Worm (Caenorhabditis elegans): ENCODE data around the gene C11G6.2.
A peak's percentile ranks its signal among the peaks of the same experiment; 100 is the strongest.

C11G6.2 gene

DNA sequence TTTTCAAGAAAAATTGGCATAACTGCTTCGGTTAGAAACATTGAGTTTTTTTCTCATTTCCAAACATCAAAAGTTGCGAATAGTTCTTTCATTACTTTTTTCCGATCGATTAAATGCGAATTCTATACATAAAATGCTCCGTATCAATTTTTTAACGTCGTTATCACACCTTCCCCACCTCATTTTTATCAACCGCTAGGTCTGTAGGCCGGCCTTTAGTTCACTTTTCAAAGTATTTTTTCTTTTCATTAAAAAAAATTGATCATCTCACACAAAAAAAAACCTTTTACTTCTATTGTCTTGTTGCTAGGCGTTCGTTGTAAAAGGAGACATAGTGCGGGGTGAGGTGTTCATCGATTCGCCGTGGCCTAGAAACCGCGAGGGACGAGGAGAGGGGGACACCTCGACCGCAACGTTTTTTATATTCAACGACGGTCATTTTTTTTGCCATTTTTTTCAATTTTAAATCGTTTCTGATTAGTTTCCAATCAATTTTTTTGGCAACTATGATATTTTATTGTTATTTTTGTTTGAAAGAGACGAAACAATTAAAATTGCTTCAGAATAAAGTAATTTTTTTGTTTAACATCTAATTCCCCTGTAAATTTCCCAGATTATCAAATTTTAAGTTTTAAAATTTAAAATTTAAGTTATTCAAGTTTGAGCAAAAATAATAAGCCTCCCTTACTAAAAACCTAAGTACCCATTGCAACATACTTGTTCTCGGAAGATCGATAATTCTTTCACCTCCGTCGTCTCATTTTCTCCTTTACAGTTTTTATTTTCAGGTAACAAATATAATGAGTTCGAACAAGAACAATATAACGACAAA, 47.6 kb downstream of the C11G6.2 start, which contains the start of gene sur-7:
Gene sur-7, plus strand, starts transcription at position 782 of the 832 bp plus-strand sequence.
- no peak for TF ChIP-seq cog-1 (tag; optimal IDR thresholded peaks at IDR 0.05)
- TF ChIP-seq flt-1 (GFP tag; IDR thresholded peaks at IDR 0.05), result 0 out of 2 replicates have a peak, but pooled peaks have one; percentile 17
- no peak for TF ChIP-seq med-1 (GFP tag; optimal IDR thresholded peaks at IDR 0.05; ENCODE audit: insufficient read depth)

DNA sequence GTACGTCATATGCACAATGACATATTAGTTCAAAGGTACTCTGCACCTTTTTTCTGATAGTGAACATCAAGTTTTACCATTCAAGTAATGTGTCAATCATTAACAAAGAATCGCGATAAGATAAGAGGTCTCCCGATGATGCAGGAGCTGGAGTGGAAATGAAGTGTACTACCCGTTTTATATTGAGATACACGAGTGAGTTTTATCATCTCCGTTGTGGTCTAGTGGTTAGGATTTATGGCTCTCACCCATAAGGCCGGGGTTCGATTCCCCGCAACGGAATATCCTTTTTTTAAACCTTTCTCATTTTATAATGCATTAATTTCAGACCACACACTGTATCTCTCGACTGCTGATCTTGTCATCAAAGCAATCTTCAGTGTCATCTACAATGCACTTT, 49.5 kb downstream of the C11G6.2 start:
- TF ChIP-seq cog-1 (tag; optimal IDR thresholded peaks at IDR 0.05) (peak; percentile 12), klf-2 (GFP tag; conservative IDR thresholded peaks at IDR 0.05) (no peak), T22C8.4 (GFP tag; IDR thresholded peaks at IDR 0.05) (no peak), ztf-29 (GFP tag; IDR thresholded peaks at IDR 0.05) (no peak), flt-1 (GFP tag; IDR thresholded peaks at IDR 0.05) (peak; percentile 81), ref-1 (GFP tag; conservative IDR thresholded peaks at IDR 0.05) (peak; percentile 8; the same call in 1 of the 2 replicates), tab-1 (GFP tag; IDR thresholded peaks at IDR 0.05) (peak; percentile 64), med-1 (GFP tag; optimal IDR thresholded peaks at IDR 0.05; ENCODE audit: insufficient read depth) (no peak), ztf-23 (GFP tag; IDR thresholded peaks at IDR 0.05) (peak; percentile 61; the same call in 1 of the 2 replicates)
